Fruit fly (Drosophila melanogaster) whole organism, embryonic: ENCODE data around the gene CG13031.

Experiments used
- Awh ChIP-seq: fragments of 200-800 bp; sonication (Bioruptor generic); IDR thresholded peaks from 2 replicates; pipeline ENCODE4, ENCODE4 v1.3.6; 2022; ENCODE audit warnings: missing biosample characterization, missing genetic modification characterization
- B-H2 ChIP-seq: fragments of 200-800 bp; sonication (Bioruptor generic); optimal IDR thresholded peaks from 2 replicates; lab custom pipeline; 2018; ENCODE audit warnings: missing biosample characterization, mild to moderate bottlenecking, missing genetic modification characterization
- Blimp-1 ChIP-seq: fragments of 200-800 bp; sonication (Bioruptor generic); optimal IDR thresholded peaks from 3 replicates; lab custom pipeline; 2018; ENCODE audit warnings: missing biosample characterization, missing genetic modification characterization, mild to moderate bottlenecking, moderate library complexity, missing genetic modification reagents
- BtbVII ChIP-seq: fragments of 200-800 bp; sonication (Bioruptor generic); optimal IDR thresholded peaks from 3 replicates; lab custom pipeline; 2017; ENCODE audit warnings: missing biosample characterization, mild to moderate bottlenecking, missing genetic modification characterization
- CG11723 ChIP-seq: fragments of 200-800 bp; sonication (Bioruptor generic); optimal IDR thresholded peaks from 2 replicates; lab custom pipeline; 2017; ENCODE audit warnings: missing biosample characterization, mild to moderate bottlenecking, missing genetic modification characterization
- CG12391 ChIP-seq: fragments of 200-800 bp; sonication (Bioruptor generic); optimal IDR thresholded peaks from 3 replicates; lab custom pipeline; 2018; ENCODE audit warnings: missing biosample characterization, mild to moderate bottlenecking, missing genetic modification characterization, moderate library complexity
- CG13775 ChIP-seq: fragments of 200-800 bp; sonication (Bioruptor generic); optimal IDR thresholded peaks from 3 replicates; lab custom pipeline; 2017; ENCODE audit warnings: missing biosample characterization, mild to moderate bottlenecking, missing genetic modification characterization
- CG14050 ChIP-seq: fragments of 200-800 bp; sonication (Bioruptor generic); IDR thresholded peaks from 3 replicates; pipeline ENCODE4 v1.3.6; 2022; ENCODE audit warnings: missing biosample characterization, missing genetic modification characterization
- CG15601 ChIP-seq: fragments of 200-800 bp; sonication (Bioruptor generic); optimal IDR thresholded peaks from 3 replicates; lab custom pipeline; 2019; ENCODE audit warnings: missing biosample characterization, mild to moderate bottlenecking, missing genetic modification characterization, moderate library complexity
- CG1603 ChIP-seq: fragments of 200-800 bp; sonication (Bioruptor generic); optimal IDR thresholded peaks from 2 replicates; lab custom pipeline; 2019; ENCODE audit warnings: missing biosample characterization, mild to moderate bottlenecking, missing genetic modification characterization, moderate library complexity
- CG17568 ChIP-seq: fragments of 200-800 bp; sonication (Bioruptor generic); optimal IDR thresholded peaks from 2 replicates; lab custom pipeline; 2018; ENCODE audit warnings: missing biosample characterization, mild to moderate bottlenecking, missing genetic modification characterization, moderate library complexity
- CG18599 ChIP-seq: fragments of 200-800 bp; sonication (Bioruptor generic); optimal IDR thresholded peaks from 3 replicates; lab custom pipeline; 2017; ENCODE audit warnings: missing biosample characterization, missing genetic modification characterization, mild to moderate bottlenecking, moderate library complexity, missing genetic modification reagents
- CG2116 ChIP-seq: fragments of 200-800 bp; sonication (Bioruptor generic); optimal IDR thresholded peaks from 3 replicates; lab custom pipeline; 2018; ENCODE audit warnings: missing biosample characterization, mild to moderate bottlenecking, missing genetic modification characterization
- CG30431 ChIP-seq: fragments of 200-800 bp; sonication (Bioruptor generic); optimal IDR thresholded peaks from 2 replicates; lab custom pipeline; 2017; ENCODE audit warnings: missing biosample characterization, missing genetic modification characterization
- CG34422 ChIP-seq: fragments of 200-800 bp; sonication (Bioruptor generic); IDR thresholded peaks from 3 replicates; pipeline ENCODE4 v1.3.6; 2022; ENCODE audit warnings: missing biosample characterization, missing genetic modification characterization
- CG3847 ChIP-seq: fragments of 200-800 bp; sonication (Bioruptor generic); IDR thresholded peaks from 2 replicates; pipeline ENCODE4 v1.3.6; 2022; ENCODE audit warnings: missing biosample characterization, missing genetic modification characterization
- CG4424 ChIP-seq: fragments of 200-800 bp; sonication (Bioruptor generic); optimal IDR thresholded peaks from 3 replicates; lab custom pipeline; 2016; ENCODE audit warnings: missing biosample characterization, missing genetic modification characterization
- CG9727 ChIP-seq: fragments of 200-800 bp; sonication (Bioruptor generic); optimal IDR thresholded peaks from 3 replicates; lab custom pipeline; 2017; ENCODE audit warnings: missing biosample characterization, mild to moderate bottlenecking, missing genetic modification characterization
- CTCF ChIP-seq: fragments of 200-800 bp; sonication (Bioruptor generic); optimal IDR thresholded peaks from 2 replicates; lab custom pipeline; 2017; ENCODE audit warnings: missing biosample characterization, mild to moderate bottlenecking, missing genetic modification characterization, moderate library complexity
- D19A ChIP-seq: fragments of 200-800 bp; optimal IDR thresholded peaks from 3 replicates; lab custom pipeline; 2019; ENCODE audit warnings: missing biosample characterization, mild to moderate bottlenecking, missing genetic modification characterization, moderate library complexity
- D19B ChIP-seq: fragments of 200-800 bp; sonication (Bioruptor generic); optimal IDR thresholded peaks from 2 replicates; lab custom pipeline; 2017; ENCODE audit warnings: missing biosample characterization, mild to moderate bottlenecking, missing genetic modification characterization
- Dbx ChIP-seq: fragments of 200-800 bp; sonication (Bioruptor generic); IDR thresholded peaks from 3 replicates; pipeline ENCODE4 v1.3.6; 2022; ENCODE audit warnings: missing biosample characterization, missing genetic modification characterization
- Dek ChIP-seq: fragments of 200-800 bp; sonication (Bioruptor generic); optimal IDR thresholded peaks from 3 replicates; lab custom pipeline; 2019; ENCODE audit warnings: missing biosample characterization, mild to moderate bottlenecking, missing genetic modification characterization, moderate library complexity
- Dfd ChIP-seq, 2 experiments: fragments of >200 bp; optimal IDR thresholded peaks; 2 replicates each; lab custom pipeline; 2017; ENCODE audit warnings: missing biosample characterization in 2 of 2, missing genetic modification characterization in 2 of 2
- Dref ChIP-seq: fragments of 200-800 bp; sonication (Bioruptor generic); IDR thresholded peaks from 2 replicates; pipeline ENCODE4 v1.3.6; 2022; ENCODE audit warnings: missing biosample characterization, missing genetic modification characterization
- Fer2 ChIP-seq: fragments of 200-800 bp; sonication (Bioruptor generic); optimal IDR thresholded peaks from 2 replicates; lab custom pipeline; 2018; ENCODE audit warnings: missing biosample characterization, mild to moderate bottlenecking, missing genetic modification characterization, moderate library complexity
- Hmr ChIP-seq: fragments of 200-800 bp; sonication (Bioruptor generic); optimal IDR thresholded peaks from 3 replicates; lab custom pipeline; 2017; ENCODE audit warnings: mild to moderate bottlenecking, missing biosample characterization, missing genetic modification reagents, missing genetic modification characterization
- Hr51 ChIP-seq, 2 experiments: fragments of 200-800 bp; sonication (Bioruptor generic); optimal IDR thresholded peaks; 2 replicates in 1 of 2; 3 replicates in 1 of 2; lab custom pipeline; 2016 to 2018; ENCODE audit warnings: missing biosample characterization in 2 of 2, missing genetic modification characterization in 2 of 2, mild to moderate bottlenecking in 1 of 2, moderate library complexity in 1 of 2
- Jarid2 ChIP-seq: fragments of 200-800 bp; sonication (Bioruptor generic); optimal IDR thresholded peaks from 3 replicates; lab custom pipeline; 2017; ENCODE audit warnings: mild to moderate bottlenecking, missing biosample characterization, missing genetic modification reagents, missing genetic modification characterization
- Nf-YB ChIP-seq: fragments of 200-800 bp; sonication (Bioruptor generic); optimal IDR thresholded peaks from 3 replicates; lab custom pipeline; 2019; ENCODE audit warnings: missing biosample characterization, mild to moderate bottlenecking, missing genetic modification characterization, moderate library complexity
- Oaz ChIP-seq: fragments of 200-800 bp; sonication (Bioruptor generic); IDR thresholded peaks from 2 replicates; pipeline ENCODE4 v1.3.6; 2022; ENCODE audit warnings: missing biosample characterization, missing genetic modification characterization
- Ptx1 ChIP-seq: fragments of 200-800 bp; sonication (Bioruptor generic); IDR thresholded peaks from 2 replicates; pipeline ENCODE4 v1.3.6; 2022; ENCODE audit warnings: missing biosample characterization, missing genetic modification characterization
- Scr ChIP-seq: fragments of 200-800 bp; sonication (Bioruptor generic); IDR thresholded peaks from 2 replicates; pipeline ENCODE4 v1.3.6; 2022; ENCODE audit warnings: missing biosample characterization, missing genetic modification characterization; ENCODE audit not compliant: partially characterized antibody
- br ChIP-seq: fragments of >200 bp; optimal IDR thresholded peaks from 2 replicates; lab custom pipeline; 2017
- corto ChIP-seq: fragments of 200-800 bp; sonication (Bioruptor generic); optimal IDR thresholded peaks from 2 replicates; lab custom pipeline; 2016; ENCODE audit warnings: missing biosample characterization, mild to moderate bottlenecking, missing genetic modification characterization, moderate library complexity
- dmrt11E ChIP-seq: fragments of 200-800 bp; sonication (Bioruptor generic); optimal IDR thresholded peaks from 3 replicates; lab custom pipeline; 2018; ENCODE audit warnings: missing biosample characterization, mild to moderate bottlenecking, missing genetic modification characterization, moderate library complexity
- gem ChIP-seq: fragments of 200-800 bp; sonication (Bioruptor generic); optimal IDR thresholded peaks from 2 replicates; lab custom pipeline; 2019; ENCODE audit warnings: missing biosample characterization, mild to moderate bottlenecking, missing genetic modification characterization, moderate library complexity
- gfzf ChIP-seq: fragments of 200-800 bp; sonication (Bioruptor generic); optimal IDR thresholded peaks from 2 replicates; lab custom pipeline; 2016; ENCODE audit warnings: missing biosample characterization, mild to moderate bottlenecking, missing genetic modification characterization, moderate library complexity
- kah ChIP-seq: fragments of 200-800 bp; sonication (Bioruptor generic); optimal IDR thresholded peaks from 2 replicates; lab custom pipeline; 2018; ENCODE audit warnings: missing biosample characterization, mild to moderate bottlenecking, missing genetic modification characterization
- pb ChIP-seq: fragments of 200-800 bp; sonication (Bioruptor generic); optimal IDR thresholded peaks from 3 replicates; lab custom pipeline; 2016; ENCODE audit warnings: missing biosample characterization, missing genetic modification characterization
- sc ChIP-seq, 3 experiments: fragments of >200 bp in 2 of 3; fragments of 200-800 bp in 1 of 3; sonication (Bioruptor generic) in 1 of 3; optimal IDR thresholded peaks; 2 replicates in 2 of 3; 3 replicates in 1 of 3; lab custom pipeline; 2017; ENCODE audit warnings: mild to moderate bottlenecking in 1 of 3, missing biosample characterization in 1 of 3, missing genetic modification characterization in 1 of 3, missing genetic modification reagents in 1 of 3
- sens ChIP-seq: fragments of 200-800 bp; sonication (Bioruptor generic); peaks from one replicate; lab custom pipeline; 2016; ENCODE audit warnings: missing biosample characterization, missing genetic modification characterization
- sug ChIP-seq: fragments of 200-800 bp; optimal IDR thresholded peaks from 2 replicates; lab custom pipeline; 2019; ENCODE audit warnings: missing biosample characterization, mild to moderate bottlenecking, missing genetic modification characterization, moderate library complexity
- tin ChIP-seq: fragments of 200-800 bp; sonication (Bioruptor generic); optimal IDR thresholded peaks from 3 replicates; lab custom pipeline; 2016; ENCODE audit warnings: missing biosample characterization, missing genetic modification characterization
- ttk ChIP-seq: fragments of 200-800 bp; sonication (Bioruptor generic); IDR thresholded peaks from 2 replicates; pipeline ENCODE4 v2.1.2; 2022; ENCODE audit warnings: missing biosample characterization, missing genetic modification characterization
- tup ChIP-seq: fragments of 200-800 bp; sonication (Bioruptor generic); optimal IDR thresholded peaks from 2 replicates; lab custom pipeline; 2016; ENCODE audit warnings: missing biosample characterization, mild to moderate bottlenecking, missing genetic modification characterization, moderate library complexity
- zfh1 ChIP-seq: fragments of 200-800 bp; sonication (Bioruptor generic); IDR thresholded peaks from 3 replicates; pipeline ENCODE4 v1.3.6; 2022; ENCODE audit warnings: missing biosample characterization, missing genetic modification characterization

CG13031 gene

dm6 chr3L:16758504-16759109, 33.9 kb downstream of the CG13031 start (continued):
- 0 out of 3 replicates have a peak, but pooled peaks have one; percentile 6 for TF ChIP-seq zfh1 (GFP tag; lab: Robert Waterston, UW)
- peak; percentile 13 for TF ChIP-seq dmrt11E (tag; lab: Kevin White, UChicago)
- peak; percentile 15 for TF ChIP-seq CG1603

DNA sequence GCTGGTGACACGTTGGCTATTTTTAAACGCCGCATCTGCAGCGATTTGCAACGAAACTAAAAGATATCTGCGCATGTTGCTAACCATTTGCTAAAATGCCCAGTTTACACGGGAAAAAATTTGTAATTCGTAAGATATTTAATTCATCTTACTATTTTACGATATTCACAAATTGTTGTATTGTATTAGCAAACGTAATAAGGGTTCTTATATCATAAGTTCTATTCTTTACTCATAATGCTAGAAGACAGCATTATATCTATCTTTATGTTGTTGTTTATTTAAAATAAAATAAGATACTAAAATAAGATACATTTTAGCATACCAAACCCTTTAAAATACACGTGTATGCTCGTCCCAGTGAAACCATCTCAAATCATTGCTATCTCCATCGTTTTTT, 34.8 kb downstream of the CG13031 start:
- no peak for TF ChIP-seq D19B (GFP tag; lab: Kevin White, UChicago)
- TF ChIP-seq tin (GFP tag; lab: Kevin White, UChicago): no peak
- no peak for TF ChIP-seq Oaz (GFP tag; lab: Robert Waterston, UW)
- no peak for TF ChIP-seq CG17568 (GFP tag; lab: Kevin White, UChicago)
- TF ChIP-seq CG14050 (GFP tag; lab: Robert Waterston, UW): no peak
- TF ChIP-seq CG11723: no peak
- TF ChIP-seq ttk (GFP tag; lab: Robert Waterston, UW): no peak
- no peak for TF ChIP-seq CG9727 (GFP tag; lab: Kevin White, UChicago)
- TF ChIP-seq gfzf: no peak
- TF ChIP-seq B-H2 (GFP tag; lab: Kevin White, UChicago): no peak
- no peak for TF ChIP-seq CG18599 (GFP tag; lab: Kevin White, UChicago)
- TF ChIP-seq CG3847 (GFP tag; lab: Robert Waterston, UW): no peak
- no peak for TF ChIP-seq kah (GFP tag; lab: Kevin White, UChicago)
- TF ChIP-seq Fer2 (tag; lab: Kevin White, UChicago): no peak
- no peak for TF ChIP-seq CG34422 (GFP tag; lab: Robert Waterston, UW)
- no peak for TF ChIP-seq Awh (GFP tag; lab: Robert Waterston, UW)

DNA sequence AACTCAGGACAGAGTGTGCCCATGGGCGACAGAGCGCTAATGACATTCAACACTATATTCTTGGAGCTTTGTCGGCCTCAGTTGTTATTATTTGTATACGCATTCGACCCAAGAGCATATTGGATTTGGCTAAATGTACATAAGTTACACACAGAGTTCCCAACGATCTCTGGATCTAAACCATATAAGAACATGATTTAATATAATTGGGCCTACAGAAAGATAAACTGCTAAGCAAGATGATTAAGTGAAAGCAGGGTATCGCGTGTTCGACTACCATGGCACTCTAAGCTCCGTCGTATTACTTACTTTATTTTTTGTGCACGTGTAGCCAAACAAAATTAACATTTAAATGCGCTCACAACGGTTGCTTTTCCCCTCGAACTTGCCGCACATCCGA, 35.6 kb downstream of the CG13031 start:
- peak; percentile 35 for TF ChIP-seq CG4424 (GFP tag; lab: Kevin White, UChicago)
- TF ChIP-seq corto (GFP tag; lab: Kevin White, UChicago): no peak
- peak; percentile 64 for TF ChIP-seq gem (tag; lab: Kevin White, UChicago)
- TF ChIP-seq CG15601 (tag; lab: Kevin White, UChicago): peak; percentile 60
- no peak for TF ChIP-seq CG2116 (GFP tag; lab: Kevin White, UChicago)
- no peak for TF ChIP-seq Jarid2 (GFP tag; lab: Kevin White, UChicago)
- TF ChIP-seq Dref (GFP tag; lab: Robert Waterston, UW): no peak
- TF ChIP-seq Blimp-1 (GFP tag; lab: Kevin White, UChicago): peak; percentile 70
- peak; percentile 23 for TF ChIP-seq CG17568 (GFP tag; lab: Kevin White, UChicago)
- TF ChIP-seq Scr (GFP tag; lab: Robert Waterston, UW): no peak
- peak; percentile 14 for TF ChIP-seq pb
- no peak for TF ChIP-seq tup (GFP tag; lab: Kevin White, UChicago)
- TF ChIP-seq sens (GFP tag; lab: Kevin White, UChicago): peak; percentile 92
- TF ChIP-seq Nf-YB (GFP tag; lab: Kevin White, UChicago): no peak
- TF ChIP-seq Dfd (GFP tag; optimal IDR thresholded peaks at IDR 0.05; lab: Kevin White, UChicago): no peak
- TF ChIP-seq Hr51 (GFP tag; optimal IDR thresholded peaks at IDR 0.05; lab: Kevin White, UChicago): peak in 1 of 2 experiments; percentile 11
- TF ChIP-seq sug (tag; lab: Kevin White, UChicago): no peak
- TF ChIP-seq CTCF (GFP tag; lab: Kevin White, UChicago): no peak
- no peak for TF ChIP-seq sc (optimal IDR thresholded peaks at IDR 0.05; lab: Kevin White, UChicago)
- peak; percentile 36 for TF ChIP-seq sc (GFP tag; optimal IDR thresholded peaks at IDR 0.05; lab: Kevin White, UChicago)
- no peak for TF ChIP-seq Dek
- no peak for TF ChIP-seq Dbx (GFP tag; lab: Robert Waterston, UW)
- peak; percentile 43; the same call in 1 of the 2 replicates for TF ChIP-seq Ptx1 (GFP tag; lab: Robert Waterston, UW)
- TF ChIP-seq Hmr: no peak
- TF ChIP-seq CG13775 (GFP tag; lab: Kevin White, UChicago): no peak
- peak; percentile 12 for TF ChIP-seq CG30431
- peak; percentile 39 for TF ChIP-seq D19A
- TF ChIP-seq br (lab: Kevin White, UChicago): no peak
- no peak for TF ChIP-seq BtbVII
- TF ChIP-seq CG12391: peak; percentile 47
